Worm (Caenorhabditis elegans): ENCODE data around the gene C17B7.4.
A peak's percentile ranks its signal among the peaks of the same experiment; 100 is the strongest.

The C17B7.4 gene

ce11 chrV:3388299-3388698 is 49.2 kb downstream of the C17B7.4 start (continued):
- TF ChIP-seq attf-6 (GFP tag; IDR thresholded peaks at IDR 0.05) = no peak
- no peak for TF ChIP-seq ZK185.1 (tag; optimal IDR thresholded peaks at IDR 0.05; ENCODE audit: poor library complexity, severe bottlenecking)
- peak; percentile 83 for TF ChIP-seq nhr-80 (tag; optimal IDR thresholded peaks at IDR 0.05)
- no peak for TF ChIP-seq tlf-1 (GFP tag; optimal IDR thresholded peaks at IDR 0.05)
- TF ChIP-seq zfh-2 (GFP tag; conservative IDR thresholded peaks at IDR 0.05) = peak; percentile 42; the same call in 1 of the 2 replicates
- no peak for TF ChIP-seq die-1 (tag; optimal IDR thresholded peaks at IDR 0.05)

All from whole organism, young adult.